Worm (Caenorhabditis elegans) whole organism, mixed stage, embryonic: ENCODE results near the gene clec-195.

Source experiments
- M03D4.4 ChIP-seq: sonication (generic microtip); optimal IDR thresholded peaks from 2 replicates; lab custom pipeline; 2017; ENCODE audit warnings: mild to moderate bottlenecking, missing genetic modification characterization, missing compliant biosample characterization
- bed-3 ChIP-seq: fragments of 200-800 bp; sonication (Bioruptor generic); optimal IDR thresholded peaks from 3 replicates; lab custom pipeline; 2018; ENCODE audit warnings: mild to moderate bottlenecking, missing genetic modification characterization, moderate library complexity, missing compliant biosample characterization
- ceh-39 ChIP-seq: fragments of 150-350 bp; optimal IDR thresholded peaks from 2 replicates; lab custom pipeline; 2014; ENCODE audit warnings: missing biosample characterization, missing genetic modification characterization
- ceh-43 ChIP-seq: fragments of 200-800 bp; sonication (Bioruptor generic); optimal IDR thresholded peaks from 2 replicates; lab custom pipeline; 2018; ENCODE audit warnings: mild to moderate bottlenecking, missing genetic modification characterization, moderate library complexity, missing compliant biosample characterization
- ceh-83 ChIP-seq: fragments of 200-800 bp; sonication (Bioruptor generic); optimal IDR thresholded peaks from 2 replicates; lab custom pipeline; 2018; ENCODE audit warnings: mild to moderate bottlenecking, missing genetic modification characterization, missing compliant biosample characterization
- ces-1 ChIP-seq: fragments of 150-350 bp; optimal IDR thresholded peaks from 2 replicates; lab custom pipeline; 2014; ENCODE audit warnings: missing biosample characterization, missing genetic modification reagents, missing genetic modification characterization
- cnd-1 ChIP-seq: fragments of 200-800 bp; sonication (Bioruptor generic); optimal IDR thresholded peaks from 2 replicates; lab custom pipeline; 2018; ENCODE audit warnings: mild to moderate bottlenecking, missing genetic modification characterization, missing compliant biosample characterization
- drap-1 ChIP-seq: fragments of 200-800 bp; sonication (Bioruptor generic); optimal IDR thresholded peaks from 3 replicates; lab custom pipeline; 2018; ENCODE audit warnings: mild to moderate bottlenecking, missing genetic modification characterization, missing compliant biosample characterization
- elt-1 ChIP-seq: sonication (generic microtip); optimal IDR thresholded peaks from 2 replicates; lab custom pipeline; 2017; ENCODE audit warnings: missing genetic modification characterization, mild to moderate bottlenecking, missing compliant biosample characterization, antibody characterized with exemption, moderate library complexity, borderline replicate concordance; ENCODE audit not compliant: insufficient read depth
- elt-3 ChIP-seq: fragments of 150-350 bp; optimal IDR thresholded peaks from 2 replicates; lab custom pipeline; 2014; ENCODE audit warnings: missing biosample characterization, missing genetic modification characterization
- flh-1 ChIP-seq: fragments of 200-800 bp; sonication (Bioruptor generic); optimal IDR thresholded peaks from 2 replicates; lab custom pipeline; 2018; ENCODE audit warnings: mild to moderate bottlenecking, missing genetic modification characterization, moderate library complexity, missing compliant biosample characterization
- ham-2 ChIP-seq: fragments of 200-800 bp; sonication (Bioruptor generic); optimal IDR thresholded peaks from 2 replicates; lab custom pipeline; 2018; ENCODE audit warnings: mild to moderate bottlenecking, missing genetic modification characterization, missing compliant biosample characterization
- hlh-1 ChIP-seq: fragments of 150-350 bp; optimal IDR thresholded peaks from 2 replicates; lab custom pipeline; 2014; ENCODE audit warnings: missing biosample characterization, missing genetic modification reagents, missing genetic modification characterization
- lin-13 ChIP-seq: fragments of 150-350 bp; optimal IDR thresholded peaks from 2 replicates; lab custom pipeline; 2014; ENCODE audit warnings: missing biosample characterization, missing genetic modification characterization
- lin-32 ChIP-seq: fragments of 200-800 bp; sonication (Bioruptor generic); optimal IDR thresholded peaks from 2 replicates; lab custom pipeline; 2018; ENCODE audit warnings: mild to moderate bottlenecking, missing genetic modification characterization, missing compliant biosample characterization
- lsy-2 ChIP-seq: fragments of 150-350 bp; optimal IDR thresholded peaks from 2 replicates; lab custom pipeline; 2014; ENCODE audit warnings: missing biosample characterization, missing genetic modification characterization
- mab-5 ChIP-seq: fragments of 150-350 bp; optimal IDR thresholded peaks from 2 replicates; lab custom pipeline; 2014; ENCODE audit warnings: missing biosample characterization, missing genetic modification characterization
- mep-1 ChIP-seq: fragments of 150-350 bp; optimal IDR thresholded peaks from 2 replicates; lab custom pipeline; 2017; ENCODE audit warnings: missing biosample characterization, missing genetic modification reagents, missing genetic modification characterization, inconsistent platforms
- mls-2 ChIP-seq: sonication (generic microtip); optimal IDR thresholded peaks from 2 replicates; lab custom pipeline; 2016; ENCODE audit warnings: mild to moderate bottlenecking, missing genetic modification characterization, moderate library complexity, missing compliant biosample characterization
- nhr-12 ChIP-seq: fragments of 150-350 bp; optimal IDR thresholded peaks from 2 replicates; lab custom pipeline; 2014; ENCODE audit warnings: missing biosample characterization, missing genetic modification characterization
- nhr-2 ChIP-seq: fragments of 150-350 bp; optimal IDR thresholded peaks from 2 replicates; lab custom pipeline; 2014; ENCODE audit warnings: missing biosample characterization, missing genetic modification characterization
- nhr-237 ChIP-seq: fragments of 150-350 bp; optimal IDR thresholded peaks from 2 replicates; lab custom pipeline; 2014; ENCODE audit warnings: missing biosample characterization, missing genetic modification characterization
- nhr-28 ChIP-seq: fragments of 150-350 bp; optimal IDR thresholded peaks from 2 replicates; lab custom pipeline; 2014; ENCODE audit warnings: missing biosample characterization, missing genetic modification characterization
- nhr-76 ChIP-seq: sonication (generic microtip); optimal IDR thresholded peaks from 2 replicates; lab custom pipeline; 2017; ENCODE audit warnings: missing biosample characterization, missing genetic modification characterization
- pha-4 ChIP-seq: fragments of 150-350 bp; optimal IDR thresholded peaks from 2 replicates; lab custom pipeline; 2018; ENCODE audit warnings: missing biosample characterization, missing genetic modification reagents, missing genetic modification characterization
- sem-2 ChIP-seq: fragments of 200-800 bp; sonication (Bioruptor generic); optimal IDR thresholded peaks from 2 replicates; lab custom pipeline; 2018; ENCODE audit warnings: mild to moderate bottlenecking, missing genetic modification characterization, missing compliant biosample characterization
- snpc-4 ChIP-seq: fragments of 150-350 bp; optimal IDR thresholded peaks from 2 replicates; lab custom pipeline; 2014; ENCODE audit warnings: missing biosample characterization, missing genetic modification characterization
- sptf-1 ChIP-seq: sonication (generic microtip); optimal IDR thresholded peaks from 2 replicates; lab custom pipeline; 2017; ENCODE audit warnings: mild to moderate bottlenecking, missing genetic modification characterization, moderate library complexity, missing compliant biosample characterization
- tbx-8 ChIP-seq: fragments of 200-800 bp; sonication (Bioruptor generic); optimal IDR thresholded peaks from 2 replicates; lab custom pipeline; 2018; ENCODE audit warnings: mild to moderate bottlenecking, missing genetic modification characterization, moderate library complexity, missing compliant biosample characterization
- unc-120 ChIP-seq: sonication (generic microtip); optimal IDR thresholded peaks from 2 replicates; lab custom pipeline; 2017; ENCODE audit warnings: missing genetic modification characterization, missing compliant biosample characterization; ENCODE audit not compliant: poor library complexity, severe bottlenecking
- unc-62 ChIP-seq: fragments of 150-350 bp; optimal IDR thresholded peaks from 2 replicates; lab custom pipeline; 2014; ENCODE audit warnings: missing biosample characterization, missing genetic modification reagents, missing genetic modification characterization
- zip-8 ChIP-seq: fragments of 150-350 bp; optimal IDR thresholded peaks from 2 replicates; lab custom pipeline; 2014; ENCODE audit warnings: missing biosample characterization, missing genetic modification characterization
- ztf-11 ChIP-seq: fragments of 150-350 bp; optimal IDR thresholded peaks from 2 replicates; lab custom pipeline; 2014; ENCODE audit warnings: missing biosample characterization, missing genetic modification characterization

The clec-195 gene

ce11 chrIV:17045691-17046090 is at the start of gene clec-195:
TSS of gene clec-195 (minus strand) at chrIV:17045791.
- TF ChIP-seq lin-32 (GFP tag; lab: Kevin White, UChicago) (no peak), nhr-76 (tag; lab: Kevin White, UChicago) (no peak), lin-13 (tag; lab: Kevin White, UChicago) (no peak), sptf-1 (tag; lab: Kevin White, UChicago) (no peak), mab-5 (tag; lab: Kevin White, UChicago) (no peak), elt-3 (no peak), pha-4 (no peak), ces-1 (GFP tag; lab: Kevin White, UChicago) (no peak), elt-1 (tag; lab: Kevin White, UChicago) (no peak), unc-120 (tag; lab: Kevin White, UChicago) (no peak), nhr-28 (tag; lab: Kevin White, UChicago) (no peak), ztf-11 (tag; lab: Kevin White, UChicago) (no peak), lsy-2 (tag; lab: Kevin White, UChicago) (no peak), hlh-1 (tag; lab: Kevin White, UChicago) (no peak), tbx-8 (GFP tag; lab: Kevin White, UChicago) (no peak), snpc-4 (tag; lab: Kevin White, UChicago) (no peak), zip-8 (tag; lab: Kevin White, UChicago) (no peak), nhr-2 (tag; lab: Kevin White, UChicago) (no peak)

- TF ChIP-seq cnd-1 (tag; lab: Kevin White, UChicago) (no peak), elt-1 (tag; lab: Kevin White, UChicago) (no peak)
Observed at ce11 chrIV:17093701-17094100, 48.1 kb upstream of the clec-195 start, which contains the start of gene Y116A8C.29. TSS of gene Y116A8C.29 (plus strand) at chrIV:17094028.

ce11 chrIV:17088849-17089248 is 43.3 kb upstream of the clec-195 start, which contains the start of gene Y116A8C.43:
TSS of gene Y116A8C.43 (plus strand) at chrIV:17088851.
- TF ChIP-seq nhr-2 (tag; lab: Kevin White, UChicago) (no peak), nhr-12 (no peak), elt-3 (no peak), ceh-83 (no peak), ham-2 (GFP tag; lab: Kevin White, UChicago) (no peak), bed-3 (GFP tag; lab: Kevin White, UChicago) (no peak), nhr-237 (tag; lab: Kevin White, UChicago) (no peak), drap-1 (GFP tag; lab: Kevin White, UChicago) (no peak), sptf-1 (tag; lab: Kevin White, UChicago) (no peak), sem-2 (GFP tag; lab: Kevin White, UChicago) (no peak)

- no peak for TF ChIP-seq nhr-76 (tag; lab: Kevin White, UChicago)
- TF ChIP-seq ces-1 (GFP tag; lab: Kevin White, UChicago) = peak; percentile 71
- TF ChIP-seq unc-120 (tag; lab: Kevin White, UChicago) = peak; percentile 51
- peak; percentile 87 for TF ChIP-seq drap-1 (GFP tag; lab: Kevin White, UChicago)
- TF ChIP-seq hlh-1 (tag; lab: Kevin White, UChicago) = no peak
- TF ChIP-seq tbx-8 (GFP tag; lab: Kevin White, UChicago) = peak; percentile 90
- TF ChIP-seq flh-1 (GFP tag; lab: Kevin White, UChicago) = peak; percentile 33
- TF ChIP-seq nhr-12 = no peak
- TF ChIP-seq nhr-2 (tag; lab: Kevin White, UChicago) = no peak
- peak; percentile 82 for TF ChIP-seq bed-3 (GFP tag; lab: Kevin White, UChicago)
- peak; percentile 90 for TF ChIP-seq ceh-83
- no peak for TF ChIP-seq zip-8 (tag; lab: Kevin White, UChicago)
- TF ChIP-seq pha-4 = peak; percentile 50
- TF ChIP-seq ceh-39 (tag; lab: Kevin White, UChicago) = peak; percentile 58
- TF ChIP-seq lin-13 (tag; lab: Kevin White, UChicago) = peak; percentile 66
- TF ChIP-seq sptf-1 (tag; lab: Kevin White, UChicago) = peak; percentile 98
- TF ChIP-seq ham-2 (GFP tag; lab: Kevin White, UChicago) = peak; percentile 58
- peak; percentile 82 for TF ChIP-seq ceh-43 (GFP tag; lab: Kevin White, UChicago)
- peak; percentile 92 for TF ChIP-seq cnd-1 (tag; lab: Kevin White, UChicago)
- TF ChIP-seq sem-2 (GFP tag; lab: Kevin White, UChicago) = peak; percentile 80
- peak; percentile 86 for TF ChIP-seq mls-2 (tag; lab: Kevin White, UChicago)
- TF ChIP-seq lsy-2 (tag; lab: Kevin White, UChicago) = peak; percentile 72
- TF ChIP-seq nhr-237 (tag; lab: Kevin White, UChicago) = peak; percentile 58
- no peak for TF ChIP-seq snpc-4 (tag; lab: Kevin White, UChicago)
- no peak for TF ChIP-seq unc-62 (GFP tag; lab: Kevin White, UChicago)
- TF ChIP-seq mep-1 (tag; lab: Kevin White, UChicago) = peak; percentile 77
- peak; percentile 84 for TF ChIP-seq lin-32 (GFP tag; lab: Kevin White, UChicago)
- peak; percentile 88 for TF ChIP-seq M03D4.4
- no peak for TF ChIP-seq nhr-28 (tag; lab: Kevin White, UChicago)
Observed at ce11 chrIV:17087384-17088099, 42.0 kb upstream of the clec-195 start, which contains the start of the genes snx-13 and snr-1. TSS of gene snx-13 (minus strand) at chrIV:17087438. TSS of gene snr-1 (plus strand) at chrIV:17088049.
